Worm (Caenorhabditis elegans): Measurements from ENCODE around the gene T14A8.2.
A peak's percentile ranks its signal among the peaks of the same experiment; 100 is the strongest.

Gene T14A8.2

DNA sequence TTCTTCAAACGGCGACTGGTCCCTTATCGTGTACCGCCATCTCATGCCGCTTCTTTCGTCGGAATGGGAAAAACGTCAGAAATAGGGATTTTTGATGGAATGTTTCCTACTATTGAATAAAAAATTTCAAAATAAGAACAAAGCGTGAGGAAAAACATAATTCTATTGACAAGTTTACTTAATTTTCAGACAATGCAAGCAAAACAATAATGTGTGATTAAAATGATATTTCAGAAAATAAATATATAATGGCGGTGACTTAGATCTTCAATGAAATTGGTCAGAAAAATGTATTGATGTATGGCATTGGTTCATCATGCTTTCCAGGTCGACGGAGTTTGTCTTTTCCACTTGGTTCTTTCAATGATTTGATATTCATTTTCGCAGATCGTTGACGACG is 27.7 kb downstream of the T14A8.2 start, which contains the start of gene ntp-1:
Gene ntp-1, minus strand, starts transcription at position 101 of the 400 bp plus-strand sequence.
- TF ChIP-seq him-1 (tag; optimal IDR thresholded peaks at IDR 0.05): no peak
- TF ChIP-seq W03F9.2 (tag; optimal IDR thresholded peaks at IDR 0.05): no peak
- TF ChIP-seq dao-5 (tag; optimal IDR thresholded peaks at IDR 0.05): no peak

DNA sequence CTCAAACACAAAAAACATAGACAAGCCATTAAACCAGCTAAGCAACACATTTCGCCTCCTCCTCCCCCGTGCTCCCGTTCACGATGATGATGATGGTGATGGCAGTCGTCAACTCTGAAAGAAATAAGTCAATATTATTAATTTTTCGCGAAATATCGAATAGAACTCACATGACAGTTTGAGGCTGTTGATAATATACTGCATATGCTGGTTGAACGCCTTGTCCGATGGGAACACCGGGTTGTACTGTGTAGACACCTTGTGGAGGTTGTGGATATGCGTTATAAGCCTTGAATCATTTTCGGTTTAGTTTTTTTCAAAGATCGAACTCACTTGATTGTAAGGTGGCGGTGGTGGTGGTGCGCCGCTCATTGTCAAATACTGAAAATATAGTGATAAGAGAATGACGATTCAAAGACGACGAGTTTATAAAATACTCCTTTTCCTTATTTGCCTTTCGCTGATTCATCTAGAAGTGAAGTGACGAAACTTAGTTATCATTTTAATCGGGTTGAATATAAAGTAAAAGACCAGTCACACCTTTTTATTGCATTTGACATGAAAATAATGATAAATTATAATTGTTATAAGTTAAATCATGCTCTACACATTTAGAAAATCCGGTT is 30.5 kb downstream of the T14A8.2 start, which contains the start of gene C33H5.13:
Gene C33H5.13, minus strand, starts transcription at position 443 of the 626 bp plus-strand sequence.
- TF ChIP-seq dao-5 (tag; optimal IDR thresholded peaks at IDR 0.05) (no peak), him-1 (tag; optimal IDR thresholded peaks at IDR 0.05) (no peak), W03F9.2 (tag; optimal IDR thresholded peaks at IDR 0.05) (no peak)

DNA sequence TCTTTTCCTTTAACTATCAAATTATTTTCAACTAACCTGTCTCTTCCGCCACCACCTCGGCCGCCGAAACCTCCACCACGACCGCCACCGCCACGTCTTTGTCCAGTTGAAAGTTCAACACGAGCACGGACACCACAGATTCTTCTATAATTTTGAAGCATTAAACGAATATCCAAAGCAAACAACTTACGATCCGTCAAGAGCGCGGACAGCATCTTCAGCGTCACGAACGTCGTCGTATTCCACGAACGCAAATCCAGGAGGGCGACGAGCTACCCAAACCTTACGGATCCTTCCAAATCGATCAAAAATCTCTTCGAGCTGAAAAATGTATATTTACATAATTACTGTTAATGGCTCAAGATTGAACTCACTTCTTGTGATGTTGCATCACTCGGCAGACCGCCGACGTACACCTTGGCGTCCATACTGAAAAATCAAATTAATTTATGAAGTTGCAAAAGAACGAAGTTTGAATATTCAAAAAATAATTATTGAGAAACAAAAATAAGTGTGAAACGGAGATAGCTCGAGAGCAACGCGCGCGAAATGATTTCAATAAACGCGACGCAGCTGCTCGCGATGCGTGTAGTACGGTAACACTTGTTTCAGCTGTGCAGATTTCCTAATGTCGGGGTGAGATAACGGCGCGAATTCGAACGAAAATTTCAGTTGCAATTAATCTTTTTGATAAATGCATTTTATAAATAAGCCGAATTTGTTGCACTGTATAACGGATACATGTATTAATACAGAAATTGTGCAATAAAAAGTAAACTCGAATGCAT is 31.4 kb downstream of the T14A8.2 start, which contains the start of gene rsp-6:
Gene rsp-6, minus strand, starts transcription at position 429 of the 788 bp plus-strand sequence.
- no peak for TF ChIP-seq dao-5 (tag; optimal IDR thresholded peaks at IDR 0.05)
- TF ChIP-seq W03F9.2 (tag; optimal IDR thresholded peaks at IDR 0.05): peak; percentile 85
- peak; percentile 29 for TF ChIP-seq him-1 (tag; optimal IDR thresholded peaks at IDR 0.05)

DNA sequence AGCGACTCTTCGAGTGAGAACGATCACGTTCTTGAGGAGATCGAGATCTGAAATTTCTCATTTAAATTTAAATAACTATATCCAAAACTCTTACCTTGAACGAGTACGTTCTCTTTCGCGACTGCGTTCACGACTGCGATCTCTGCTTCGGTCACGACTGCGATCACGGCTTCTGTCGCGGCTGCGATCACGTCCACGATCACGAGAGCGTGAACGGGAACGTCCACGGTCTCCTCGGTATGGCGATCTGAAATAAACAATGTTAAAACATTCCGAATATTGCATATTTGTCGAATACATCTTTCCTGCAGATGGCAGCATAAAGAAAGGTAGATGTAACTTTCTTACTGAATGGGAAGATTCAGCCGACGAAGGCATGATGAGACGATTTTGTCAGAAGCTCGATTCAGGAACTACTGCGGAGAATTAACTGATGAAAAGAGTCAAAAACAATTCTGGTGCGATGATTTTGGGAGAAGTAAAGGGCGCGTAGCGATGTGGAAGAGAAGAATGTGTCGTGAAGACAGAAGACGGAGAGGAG is 32.2 kb downstream of the T14A8.2 start:
- TF ChIP-seq W03F9.2 (tag; optimal IDR thresholded peaks at IDR 0.05): no peak
- TF ChIP-seq him-1 (tag; optimal IDR thresholded peaks at IDR 0.05): no peak
- TF ChIP-seq dao-5 (tag; optimal IDR thresholded peaks at IDR 0.05): no peak

DNA sequence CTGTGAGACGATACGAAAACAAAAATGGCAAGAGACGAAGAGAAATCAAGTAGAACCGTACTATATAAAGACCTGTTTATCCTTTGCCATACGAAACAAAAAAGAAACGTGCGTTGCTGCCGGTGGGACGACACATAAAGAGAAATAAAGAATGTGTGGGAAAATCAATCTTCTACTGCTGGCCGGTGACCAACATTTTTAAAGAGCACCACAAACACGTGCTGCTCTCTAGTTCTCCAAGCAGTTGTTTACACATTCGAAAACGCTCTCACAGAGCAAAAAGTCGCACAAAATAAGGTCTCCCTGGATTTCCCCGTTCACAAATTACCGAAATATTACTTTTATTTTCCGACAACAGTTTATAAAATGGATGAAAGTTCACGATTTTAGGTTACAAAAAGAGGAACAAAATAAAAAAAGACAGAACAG is 32.9 kb downstream of the T14A8.2 start, which contains the start of gene imp-3:
Gene imp-3, minus strand, starts transcription at position 93 of the 429 bp plus-strand sequence.
- TF ChIP-seq him-1 (tag; optimal IDR thresholded peaks at IDR 0.05): no peak

DNA sequence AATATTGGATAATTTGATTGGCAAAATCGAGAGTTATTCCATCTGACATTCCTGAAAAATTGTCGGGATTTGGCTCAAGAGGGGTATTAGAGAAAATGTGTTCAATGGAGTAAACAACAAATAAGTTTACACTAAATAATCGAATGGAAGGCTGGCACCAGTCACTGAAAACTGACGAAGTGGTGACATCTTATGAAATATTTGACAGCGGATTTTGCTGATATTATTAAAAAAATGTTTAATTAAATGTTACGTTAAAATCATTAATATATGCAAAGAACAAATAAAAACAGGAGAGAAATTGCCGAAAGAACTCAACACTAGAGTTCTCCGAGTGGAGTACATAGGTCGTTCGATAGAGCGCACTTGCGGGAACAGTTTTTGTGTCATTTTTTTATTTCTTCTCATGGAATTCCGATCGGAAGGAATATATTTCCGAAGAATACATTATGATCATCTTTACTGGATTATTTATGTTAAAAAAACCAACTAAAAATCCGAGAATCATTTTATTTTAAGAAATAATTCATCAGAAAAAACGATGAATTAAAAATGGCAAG is 36.8 kb downstream of the T14A8.2 start, which contains the start of gene tag-322:
Gene tag-322, minus strand, starts transcription at position 51 of the 560 bp plus-strand sequence.
- peak; percentile 73 for TF ChIP-seq W03F9.2 (tag; optimal IDR thresholded peaks at IDR 0.05)
- TF ChIP-seq dao-5 (tag; optimal IDR thresholded peaks at IDR 0.05): no peak

DNA sequence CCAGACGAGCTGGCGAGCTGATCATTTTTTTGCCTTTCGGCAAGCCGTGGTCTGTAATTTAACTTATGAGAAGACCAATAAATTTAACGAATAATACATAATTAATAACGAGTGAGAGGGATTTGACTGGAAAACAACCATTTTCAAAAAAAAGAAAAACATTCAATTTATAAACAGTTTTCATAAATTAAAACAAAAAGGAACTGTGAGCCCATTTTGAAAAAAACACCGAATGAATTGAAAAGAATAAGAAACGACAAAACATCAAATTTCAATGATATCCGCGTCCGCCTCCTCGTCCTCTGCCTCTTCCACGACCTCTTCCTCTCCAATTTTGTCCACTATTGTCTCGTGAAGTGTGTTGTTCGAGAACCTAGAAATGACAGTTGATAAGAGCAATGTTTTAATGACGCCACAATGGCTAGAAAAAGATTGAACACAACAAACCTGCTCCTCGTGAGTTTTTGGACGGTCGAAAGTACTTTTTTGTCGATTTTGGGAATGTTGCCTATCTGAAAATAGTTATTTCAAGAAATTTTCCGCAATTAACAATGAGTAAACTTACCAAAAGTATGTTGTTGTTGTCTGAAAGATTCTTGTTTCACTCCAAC is 38.5 kb downstream of the T14A8.2 start, which contains the start of gene tag-321:
Gene tag-321, minus strand, starts transcription at position 51 of the 611 bp plus-strand sequence.
- TF ChIP-seq him-1 (tag; optimal IDR thresholded peaks at IDR 0.05) (no peak), W03F9.2 (tag; optimal IDR thresholded peaks at IDR 0.05) (no peak), dao-5 (tag; optimal IDR thresholded peaks at IDR 0.05) (no peak)

DNA sequence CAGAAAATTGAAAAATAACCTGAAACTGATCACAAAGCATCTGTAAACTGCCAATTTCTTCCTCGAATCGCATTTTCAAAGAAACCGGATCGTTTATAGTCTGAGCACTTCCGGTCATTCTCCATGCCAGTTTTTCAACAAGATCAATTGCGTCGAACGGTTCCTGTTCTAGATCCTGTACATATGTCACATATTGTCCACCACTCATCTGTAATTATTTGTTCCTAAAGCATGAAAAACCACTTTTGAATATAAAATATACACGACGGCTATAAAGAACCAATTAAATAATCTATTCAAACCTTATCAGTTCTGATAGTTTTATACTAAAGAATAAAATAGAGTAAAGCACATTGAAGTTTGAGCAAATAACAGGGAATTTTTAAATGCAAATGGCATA is 40.1 kb downstream of the T14A8.2 start, which contains the start of gene sec-10:
Gene sec-10, minus strand, starts transcription at position 208 of the 400 bp plus-strand sequence.
- TF ChIP-seq him-1 (tag; optimal IDR thresholded peaks at IDR 0.05) (no peak), W03F9.2 (tag; optimal IDR thresholded peaks at IDR 0.05) (no peak), dao-5 (tag; optimal IDR thresholded peaks at IDR 0.05) (no peak)

DNA sequence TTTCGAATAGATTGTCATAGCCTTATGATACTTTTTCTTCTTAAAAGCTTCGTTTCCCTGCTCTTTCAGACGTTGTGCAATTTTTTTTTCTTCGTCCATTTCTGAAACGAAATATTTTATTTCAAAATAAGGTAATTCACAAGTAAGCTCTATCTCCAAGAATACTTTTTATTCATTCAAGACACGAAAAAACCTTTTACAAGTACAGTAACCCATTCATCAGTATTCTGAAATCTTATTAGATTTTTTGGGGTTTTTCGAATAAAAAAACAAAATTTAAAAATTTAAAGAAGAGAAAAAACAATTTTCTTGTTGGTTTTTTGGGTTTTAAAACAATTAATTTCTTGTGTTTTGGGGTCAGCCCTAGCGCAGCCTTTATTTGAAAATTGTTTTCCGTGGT is 43.6 kb downstream of the T14A8.2 start, which contains the start of gene rpap-3:
Gene rpap-3, minus strand, starts transcription at position 101 of the 400 bp plus-strand sequence.
- TF ChIP-seq W03F9.2 (tag; optimal IDR thresholded peaks at IDR 0.05): no peak
- TF ChIP-seq dao-5 (tag; optimal IDR thresholded peaks at IDR 0.05): no peak
- no peak for TF ChIP-seq him-1 (tag; optimal IDR thresholded peaks at IDR 0.05)

DNA sequence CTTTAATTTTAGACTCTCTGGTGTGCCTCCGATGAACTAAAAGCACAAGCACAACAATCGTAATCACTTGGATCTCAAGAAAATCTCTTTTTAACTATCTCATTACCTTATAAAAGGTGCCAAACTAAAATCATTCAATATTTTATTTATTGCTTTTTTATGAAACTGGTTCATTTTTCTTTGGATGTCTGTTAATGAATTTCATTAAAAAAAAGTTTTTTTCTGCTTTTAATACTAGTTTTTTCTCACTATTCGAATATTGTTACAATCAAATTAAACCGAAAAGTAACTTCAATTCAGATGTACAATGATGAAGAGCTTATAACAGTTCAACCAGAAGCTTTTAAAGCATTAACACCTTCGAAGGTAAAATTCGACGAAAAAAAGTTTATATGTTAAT is 46.7 kb downstream of the T14A8.2 start, which contains the start of gene swd-2.1:
Gene swd-2.1, plus strand, starts transcription at position 301 of the 400 bp plus-strand sequence.
- no peak for TF ChIP-seq dao-5 (tag; optimal IDR thresholded peaks at IDR 0.05)
- no peak for TF ChIP-seq W03F9.2 (tag; optimal IDR thresholded peaks at IDR 0.05)
- no peak for TF ChIP-seq him-1 (tag; optimal IDR thresholded peaks at IDR 0.05)

DNA sequence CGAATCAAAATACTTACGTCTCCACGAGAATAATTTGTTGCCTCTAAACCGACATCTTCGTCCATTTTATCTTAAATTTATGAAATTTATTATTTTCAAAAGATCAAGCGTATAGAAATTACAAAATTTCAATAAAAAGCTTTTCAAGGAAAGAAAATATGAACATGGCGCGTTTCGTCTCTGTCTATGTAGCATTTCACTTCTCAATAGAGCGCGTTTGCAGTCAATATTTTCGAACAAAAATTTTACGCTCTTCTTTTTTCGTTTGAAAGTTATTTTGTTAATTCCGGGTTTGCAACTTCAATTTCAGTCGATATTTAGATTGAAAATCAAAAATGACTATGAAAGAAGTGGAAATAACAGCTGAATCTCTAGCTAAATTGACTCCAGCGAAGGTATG is 48.2 kb downstream of the T14A8.2 start, which contains the start of the genes hcf-1 and swd-2.2:
Gene hcf-1, minus strand, starts transcription at position 70 of the 400 bp plus-strand sequence.
Gene swd-2.2, plus strand, starts transcription at position 206 of the 400 bp plus-strand sequence.
- TF ChIP-seq him-1 (tag; optimal IDR thresholded peaks at IDR 0.05): no peak
- peak; percentile 46 for TF ChIP-seq W03F9.2 (tag; optimal IDR thresholded peaks at IDR 0.05)

All from whole organism, L4/young adult.